Fruit fly (Drosophila melanogaster) whole organism, embryonic: ENCODE results near the gene CG4218.

ENCODE experiments used
- Awh ChIP-seq: fragments of 200-800 bp; sonication (Bioruptor generic); IDR thresholded peaks from 2 replicates; pipeline ENCODE4, ENCODE4 v1.3.6; 2022; ENCODE audit warnings: missing biosample characterization, missing genetic modification characterization
- Bteb2 ChIP-seq: fragments of 200-800 bp; sonication (Bioruptor generic); optimal IDR thresholded peaks from 2 replicates; lab custom pipeline; 2016; ENCODE audit warnings: missing biosample characterization, missing genetic modification characterization
- CG10543 ChIP-seq: fragments of 200-800 bp; sonication (Bioruptor generic); optimal IDR thresholded peaks from 3 replicates; lab custom pipeline; 2017; ENCODE audit warnings: missing biosample characterization, mild to moderate bottlenecking, missing genetic modification characterization, moderate library complexity
- CG11696 ChIP-seq: fragments of 200-800 bp; sonication (Bioruptor generic); IDR thresholded peaks from 2 replicates; pipeline ENCODE4 v1.3.6; 2022; ENCODE audit warnings: missing biosample characterization, missing genetic modification characterization
- CG12236 ChIP-seq: fragments of 200-800 bp; sonication (Bioruptor generic); optimal IDR thresholded peaks from 2 replicates; lab custom pipeline; 2016; ENCODE audit warnings: missing biosample characterization, missing genetic modification characterization
- CG13123 ChIP-seq: fragments of 200-800 bp; sonication (Bioruptor generic); optimal IDR thresholded peaks from 2 replicates; lab custom pipeline; 2016; ENCODE audit warnings: missing biosample characterization, missing genetic modification characterization
- CG14050 ChIP-seq: fragments of 200-800 bp; sonication (Bioruptor generic); IDR thresholded peaks from 3 replicates; pipeline ENCODE4 v1.3.6; 2022; ENCODE audit warnings: missing biosample characterization, missing genetic modification characterization
- CG17186 ChIP-seq: fragments of 200-800 bp; sonication (Bioruptor generic); optimal IDR thresholded peaks from 3 replicates; lab custom pipeline; 2017; ENCODE audit warnings: missing biosample characterization, missing genetic modification reagents, missing genetic modification characterization
- CG17359 ChIP-seq: fragments of 200-800 bp; sonication (Bioruptor generic); optimal IDR thresholded peaks from 3 replicates; lab custom pipeline; 2018; ENCODE audit warnings: missing biosample characterization, mild to moderate bottlenecking, missing genetic modification characterization, moderate library complexity
- CG17385 ChIP-seq: fragments of 200-800 bp; sonication (Bioruptor generic); optimal IDR thresholded peaks from 3 replicates; lab custom pipeline; 2018; ENCODE audit warnings: missing biosample characterization, mild to moderate bottlenecking, missing genetic modification characterization
- CG17568 ChIP-seq: fragments of 200-800 bp; sonication (Bioruptor generic); optimal IDR thresholded peaks from 2 replicates; lab custom pipeline; 2018; ENCODE audit warnings: missing biosample characterization, mild to moderate bottlenecking, missing genetic modification characterization, moderate library complexity
- CG18476 ChIP-seq: fragments of 200-800 bp; sonication (Bioruptor generic); optimal IDR thresholded peaks from 2 replicates; lab custom pipeline; 2016; ENCODE audit warnings: missing biosample characterization, mild to moderate bottlenecking, missing genetic modification characterization
- CG2120 ChIP-seq: fragments of 200-800 bp; sonication (Bioruptor generic); optimal IDR thresholded peaks from 3 replicates; lab custom pipeline; 2016; ENCODE audit warnings: missing biosample characterization, missing genetic modification characterization
- CG2712 ChIP-seq: fragments of 200-800 bp; optimal IDR thresholded peaks from 3 replicates; lab custom pipeline; 2019; ENCODE audit warnings: missing biosample characterization, mild to moderate bottlenecking, missing genetic modification characterization, moderate library complexity
- CG3065 ChIP-seq: fragments of 200-800 bp; sonication (Bioruptor generic); optimal IDR thresholded peaks from 2 replicates; lab custom pipeline; 2016; ENCODE audit warnings: missing biosample characterization, missing genetic modification characterization
- CG5180 ChIP-seq: fragments of 200-800 bp; sonication (Bioruptor generic); optimal IDR thresholded peaks from 3 replicates; lab custom pipeline; 2017; ENCODE audit warnings: missing biosample characterization, missing genetic modification characterization, mild to moderate bottlenecking, moderate library complexity, missing genetic modification reagents
- CG8281 ChIP-seq: fragments of 200-800 bp; sonication (Bioruptor generic); optimal IDR thresholded peaks from 2 replicates; lab custom pipeline; 2018; ENCODE audit warnings: missing biosample characterization, mild to moderate bottlenecking, missing genetic modification characterization, moderate library complexity
- CG8478 ChIP-seq: fragments of >200 bp; optimal IDR thresholded peaks from 2 replicates; lab custom pipeline; 2018
- CHES-1-like ChIP-seq: fragments of 200-800 bp; sonication (Bioruptor generic); optimal IDR thresholded peaks from 2 replicates; lab custom pipeline; 2016; ENCODE audit warnings: missing biosample characterization, missing genetic modification characterization
- Doc2 ChIP-seq: fragments of 200-800 bp; sonication (Bioruptor generic); IDR thresholded peaks from 2 replicates; pipeline ENCODE4 v1.3.6; 2022; ENCODE audit warnings: missing biosample characterization, missing genetic modification characterization
- H15 ChIP-seq: fragments of 200-800 bp; sonication (Bioruptor generic); IDR thresholded peaks from 3 replicates; pipeline ENCODE4 v1.3.6; 2022; ENCODE audit warnings: missing biosample characterization, missing genetic modification characterization
- Mad ChIP-seq: fragments of 200-800 bp; sonication (Bioruptor generic); optimal IDR thresholded peaks from 2 replicates; lab custom pipeline; 2016; ENCODE audit warnings: missing biosample characterization, missing genetic modification characterization
- Mrtf ChIP-seq: fragments of 200-800 bp; sonication (Bioruptor generic); IDR thresholded peaks from 3 replicates; pipeline ENCODE4 v1.3.6; 2022; ENCODE audit warnings: missing biosample characterization, missing genetic modification characterization
- Rx ChIP-seq: fragments of 200-800 bp; sonication (Bioruptor generic); IDR thresholded peaks from 2 replicates; pipeline ENCODE4 v1.3.6; 2022; ENCODE audit warnings: missing biosample characterization, missing genetic modification characterization
- Sox102F ChIP-seq: fragments of 200-800 bp; sonication (Bioruptor generic); optimal IDR thresholded peaks from 2 replicates; lab custom pipeline; 2018; ENCODE audit warnings: missing biosample characterization, mild to moderate bottlenecking, missing genetic modification characterization, moderate library complexity
- Xbp1 ChIP-seq: fragments of 200-800 bp; sonication (Bioruptor generic); optimal IDR thresholded peaks from 3 replicates; lab custom pipeline; 2016; ENCODE audit warnings: missing biosample characterization, mild to moderate bottlenecking, missing genetic modification characterization
- ac ChIP-seq: fragments of 200-800 bp; sonication (Bioruptor generic); optimal IDR thresholded peaks from 3 replicates; lab custom pipeline; 2017; ENCODE audit warnings: missing biosample characterization, mild to moderate bottlenecking, missing genetic modification characterization
- bsh ChIP-seq, 2 experiments: fragments of 200-800 bp; sonication (Bioruptor generic); optimal IDR thresholded peaks; 2 replicates each; lab custom pipeline; 2017 to 2018; ENCODE audit warnings: mild to moderate bottlenecking in 2 of 2, missing biosample characterization in 2 of 2, missing genetic modification characterization in 2 of 2, moderate library complexity in 1 of 2
- crol ChIP-seq: fragments of 200-800 bp; sonication (Bioruptor generic); IDR thresholded peaks from 2 replicates; pipeline ENCODE4 v1.3.6; 2022; ENCODE audit warnings: missing biosample characterization, missing genetic modification characterization
- dimm ChIP-seq: fragments of 200-800 bp; sonication (Bioruptor generic); IDR thresholded peaks from 2 replicates; pipeline ENCODE4 v1.3.6; 2022; ENCODE audit warnings: missing biosample characterization, missing genetic modification characterization
- dmrt99B ChIP-seq: fragments of 200-800 bp; sonication (Bioruptor generic); optimal IDR thresholded peaks from 2 replicates; lab custom pipeline; 2018; ENCODE audit warnings: missing biosample characterization, mild to moderate bottlenecking, missing genetic modification characterization, moderate library complexity
- grn ChIP-seq: fragments of 200-800 bp; sonication (Bioruptor generic); optimal IDR thresholded peaks from 3 replicates; lab custom pipeline; 2017; ENCODE audit warnings: missing biosample characterization, missing genetic modification characterization
- lov ChIP-seq, 2 experiments: fragments of 200-800 bp in 1 of 2; fragments of >200 bp in 1 of 2; sonication (Bioruptor generic) in 1 of 2; IDR thresholded peaks in 1 of 2; optimal IDR thresholded peaks in 1 of 2; 2 replicates in 1 of 2; 3 replicates in 1 of 2; pipeline versions ENCODE4 v1.3.6 to Lab custom; 2017 to 2022; ENCODE audit warnings: missing biosample characterization in 1 of 2, missing genetic modification characterization in 1 of 2
- mld ChIP-seq: fragments of 200-800 bp; sonication (Bioruptor generic); IDR thresholded peaks from 3 replicates; pipeline ENCODE4 v1.3.6; 2022; ENCODE audit warnings: missing biosample characterization, missing genetic modification characterization; ENCODE audit not compliant: partially characterized antibody
- nom ChIP-seq: fragments of 200-800 bp; sonication (Bioruptor generic); optimal IDR thresholded peaks from 2 replicates; lab custom pipeline; 2017; ENCODE audit warnings: missing biosample characterization, missing genetic modification characterization, mild to moderate bottlenecking, moderate library complexity, missing genetic modification reagents
- sd ChIP-seq: fragments of 200-800 bp; sonication (Bioruptor generic); optimal IDR thresholded peaks from 3 replicates; lab custom pipeline; 2018; ENCODE audit warnings: missing biosample characterization, mild to moderate bottlenecking, missing genetic modification characterization, moderate library complexity
- sens ChIP-seq: fragments of 200-800 bp; sonication (Bioruptor generic); peaks from one replicate; lab custom pipeline; 2016; ENCODE audit warnings: missing biosample characterization, missing genetic modification characterization
- seq ChIP-seq: fragments of 200-800 bp; sonication (Bioruptor generic); IDR thresholded peaks from 2 replicates; pipeline ENCODE4 v1.3.6; 2022; ENCODE audit warnings: missing biosample characterization, missing genetic modification characterization
- tin ChIP-seq: fragments of 200-800 bp; sonication (Bioruptor generic); optimal IDR thresholded peaks from 3 replicates; lab custom pipeline; 2016; ENCODE audit warnings: missing biosample characterization, missing genetic modification characterization
- tx ChIP-seq: fragments of 200-800 bp; sonication (Bioruptor generic); optimal IDR thresholded peaks from 2 replicates; lab custom pipeline; 2016; ENCODE audit warnings: missing biosample characterization, missing genetic modification characterization
- wor ChIP-seq: fragments of 200-800 bp; sonication (Bioruptor generic); IDR thresholded peaks from 2 replicates; pipeline ENCODE4 v1.3.6; 2022; ENCODE audit warnings: missing biosample characterization, missing genetic modification characterization

The CG4218 gene

dm6 chr2L:14568507-14569104 is 19.7 kb upstream of the CG4218 start:
- TF ChIP-seq ac (GFP tag; lab: Kevin White, UChicago): no peak
- TF ChIP-seq tx (GFP tag; lab: Kevin White, UChicago): no peak
- TF ChIP-seq CG18476 (GFP tag; lab: Kevin White, UChicago): no peak
- TF ChIP-seq CG10543 (GFP tag; lab: Kevin White, UChicago): no peak
- no peak for TF ChIP-seq Awh
- TF ChIP-seq CG3065 (GFP tag; lab: Kevin White, UChicago): peak; percentile 51
- TF ChIP-seq CG14050 (GFP tag; lab: Robert Waterston, UW): no peak
- TF ChIP-seq CHES-1-like (GFP tag; lab: Kevin White, UChicago): no peak
- TF ChIP-seq Mrtf (GFP tag; lab: Robert Waterston, UW): no peak
- TF ChIP-seq sd (tag; lab: Kevin White, UChicago): no peak
- no peak for TF ChIP-seq Doc2
- no peak for TF ChIP-seq CG8478 (lab: Kevin White, UChicago)
- no peak for TF ChIP-seq Bteb2 (GFP tag; lab: Kevin White, UChicago)
- TF ChIP-seq CG11696: no peak
- TF ChIP-seq wor: no peak
- no peak for TF ChIP-seq Xbp1 (GFP tag; lab: Kevin White, UChicago)
- no peak for TF ChIP-seq CG2712 (tag; lab: Kevin White, UChicago)
- no peak for TF ChIP-seq CG12236
- TF ChIP-seq Mad (GFP tag; lab: Kevin White, UChicago): no peak
- TF ChIP-seq lov (optimal IDR thresholded peaks at IDR 0.05; lab: Kevin White, UChicago): no peak
- no peak for TF ChIP-seq lov (GFP tag; IDR thresholded peaks at IDR 0.05; lab: Robert Waterston, UW)
- no peak for TF ChIP-seq seq (GFP tag; lab: Robert Waterston, UW)
- TF ChIP-seq CG13123: no peak
- TF ChIP-seq dmrt99B (tag; lab: Kevin White, UChicago): no peak
- no peak for TF ChIP-seq dimm (GFP tag; lab: Robert Waterston, UW)
- no peak for TF ChIP-seq grn (GFP tag; lab: Kevin White, UChicago)
- no peak for TF ChIP-seq Sox102F (GFP tag; lab: Kevin White, UChicago)
- no peak for TF ChIP-seq CG17359 (tag; lab: Kevin White, UChicago)
- no peak for TF ChIP-seq CG2120 (GFP tag; lab: Kevin White, UChicago)
- TF ChIP-seq CG5180 (GFP tag; lab: Kevin White, UChicago): no peak
- peak; percentile 8 for TF ChIP-seq CG17385 (GFP tag; lab: Kevin White, UChicago)
- TF ChIP-seq mld (GFP tag; lab: Robert Waterston, UW): no peak
- TF ChIP-seq CG17568 (GFP tag; lab: Kevin White, UChicago): no peak
- no peak for TF ChIP-seq CG17186 (GFP tag; lab: Kevin White, UChicago)
- TF ChIP-seq H15 (GFP tag; lab: Robert Waterston, UW): no peak
- no peak for TF ChIP-seq tin (GFP tag; lab: Kevin White, UChicago)
- TF ChIP-seq bsh (GFP tag; optimal IDR thresholded peaks at IDR 0.05; lab: Kevin White, UChicago): peak in 1 of 2 experiments; percentile 5
- TF ChIP-seq crol (GFP tag; lab: Robert Waterston, UW): peak; percentile 52
- TF ChIP-seq CG8281 (tag; lab: Kevin White, UChicago): no peak
- TF ChIP-seq nom: peak; percentile 21
- TF ChIP-seq, all 482 proteins: peak for 5

- peak; percentile 36 for TF ChIP-seq sens (GFP tag; lab: Kevin White, UChicago)
- no peak for TF ChIP-seq Rx (GFP tag; lab: Robert Waterston, UW)
Observed at dm6 chr2L:14563626-14564025, 14.7 kb upstream of the CG4218 start, which contains the start of gene CG3473. Gene CG3473 (minus strand): TSS chr2L:14563726.
